Worm (Caenorhabditis elegans) whole organism, late embryonic: ENCODE results near the gene cec-7.

ENCODE experiments used
- C08G9.2 ChIP-seq: sonication (generic microtip); optimal IDR thresholded peaks from 2 replicates; lab custom pipeline; 2016; ENCODE audit warnings: mild to moderate bottlenecking, missing genetic modification characterization, moderate library complexity, missing compliant biosample characterization
- F13H6.1 ChIP-seq: sonication (generic microtip); optimal IDR thresholded peaks from 2 replicates; lab custom pipeline; 2016; ENCODE audit warnings: missing genetic modification characterization, missing compliant biosample characterization
- K02D7.2 ChIP-seq: sonication (generic microtip); optimal IDR thresholded peaks from 2 replicates; lab custom pipeline; 2017; ENCODE audit warnings: mild to moderate bottlenecking, missing genetic modification characterization, missing compliant biosample characterization
- T23F11.4 ChIP-seq: fragments of 200-800 bp; sonication (Bioruptor generic); optimal IDR thresholded peaks from 2 replicates; lab custom pipeline; 2018; ENCODE audit warnings: mild to moderate bottlenecking, missing genetic modification characterization, missing compliant biosample characterization
- ama-1 ChIP-seq: fragments of 150-350 bp; optimal IDR thresholded peaks from 2 replicates; lab custom pipeline; 2014
- ceh-2 ChIP-seq: sonication (generic microtip); optimal IDR thresholded peaks from 2 replicates; lab custom pipeline; 2016; ENCODE audit warnings: missing genotype, missing genetic modification characterization, missing compliant biosample characterization
- ceh-22 ChIP-seq: sonication (generic microtip); optimal IDR thresholded peaks from 2 replicates; lab custom pipeline; 2017; ENCODE audit warnings: missing biosample characterization, missing genetic modification characterization
- ceh-30 ChIP-seq: fragments of 150-350 bp; optimal IDR thresholded peaks from 2 replicates; lab custom pipeline; 2014; ENCODE audit warnings: missing biosample characterization, missing genetic modification characterization
- ceh-6 ChIP-seq: fragments of 200-800 bp; sonication (Bioruptor generic); optimal IDR thresholded peaks from 2 replicates; lab custom pipeline; 2018; ENCODE audit warnings: mild to moderate bottlenecking, missing genetic modification characterization, missing compliant biosample characterization
- che-1 ChIP-seq: sonication (generic microtip); optimal IDR thresholded peaks from 2 replicates; lab custom pipeline; 2016; ENCODE audit warnings: mild to moderate bottlenecking, missing genetic modification characterization, missing compliant biosample characterization
- dmd-4 ChIP-seq: sonication (generic microtip); optimal IDR thresholded peaks from 2 replicates; lab custom pipeline; 2016; ENCODE audit warnings: borderline replicate concordance, missing genetic modification characterization, missing compliant biosample characterization
- dve-1 ChIP-seq: sonication (generic microtip); optimal IDR thresholded peaks from 2 replicates; lab custom pipeline; 2017; ENCODE audit warnings: antibody characterized with exemption, mild to moderate bottlenecking, missing genetic modification characterization, missing compliant biosample characterization
- elt-2 ChIP-seq: sonication (generic microtip); optimal IDR thresholded peaks from 2 replicates; lab custom pipeline; 2016; ENCODE audit warnings: missing genetic modification reagents, missing genetic modification characterization, missing compliant biosample characterization
- ets-4 ChIP-seq: sonication (generic microtip); optimal IDR thresholded peaks from 2 replicates; lab custom pipeline; 2016; ENCODE audit warnings: missing genetic modification characterization, missing compliant biosample characterization
- eyg-1 ChIP-seq: sonication (generic microtip); optimal IDR thresholded peaks from 2 replicates; lab custom pipeline; 2016; ENCODE audit warnings: missing genotype, missing genetic modification characterization, missing compliant biosample characterization
- fax-1 ChIP-seq: sonication (generic microtip); optimal IDR thresholded peaks from 2 replicates; lab custom pipeline; 2016; ENCODE audit warnings: missing genotype, missing genetic modification characterization, missing compliant biosample characterization
- fkh-6 ChIP-seq: sonication (generic microtip); optimal IDR thresholded peaks from 2 replicates; lab custom pipeline; 2016; ENCODE audit warnings: missing genetic modification characterization, missing compliant biosample characterization
- gmeb-2 ChIP-seq: sonication (generic microtip); optimal IDR thresholded peaks from 2 replicates; lab custom pipeline; 2016; ENCODE audit warnings: missing genetic modification characterization, inconsistent platforms, missing compliant biosample characterization
- hlh-13 ChIP-seq: fragments of 200-800 bp; sonication (Bioruptor generic); optimal IDR thresholded peaks from 2 replicates; lab custom pipeline; 2018; ENCODE audit warnings: mild to moderate bottlenecking, missing genetic modification characterization, missing compliant biosample characterization
- hlh-30 ChIP-seq: sonication (generic microtip); optimal IDR thresholded peaks from 2 replicates; lab custom pipeline; 2017; ENCODE audit warnings: antibody characterized with exemption, missing genetic modification characterization, missing compliant biosample characterization; ENCODE audit not compliant: insufficient read depth
- hlh-6 ChIP-seq: sonication (generic microtip); optimal IDR thresholded peaks from 2 replicates; lab custom pipeline; 2016; ENCODE audit warnings: missing genotype, missing genetic modification characterization, missing compliant biosample characterization
- lim-6 ChIP-seq: sonication (generic microtip); optimal IDR thresholded peaks from 2 replicates; lab custom pipeline; 2016; ENCODE audit warnings: missing genetic modification characterization, missing compliant biosample characterization
- nfya-1 ChIP-seq: sonication (generic microtip); optimal IDR thresholded peaks from 2 replicates; lab custom pipeline; 2017; ENCODE audit warnings: missing genetic modification characterization, mild to moderate bottlenecking, missing compliant biosample characterization, antibody characterized with exemption, moderate library complexity
- nhr-11 ChIP-seq: fragments of 150-350 bp; optimal IDR thresholded peaks from 2 replicates; lab custom pipeline; 2014; ENCODE audit warnings: missing biosample characterization, missing genetic modification characterization
- pag-3 ChIP-seq: sonication (generic microtip); optimal IDR thresholded peaks from 2 replicates; lab custom pipeline; 2016; ENCODE audit warnings: missing compliant biosample characterization, missing genetic modification characterization, borderline replicate concordance
- pat-9 ChIP-seq: fragments of 200-800 bp; sonication (Bioruptor generic); optimal IDR thresholded peaks from 2 replicates; lab custom pipeline; 2018; ENCODE audit warnings: mild to moderate bottlenecking, missing genetic modification characterization, moderate library complexity, missing compliant biosample characterization
- pax-1 ChIP-seq: fragments of 150-350 bp; optimal IDR thresholded peaks from 2 replicates; lab custom pipeline; 2014; ENCODE audit warnings: missing biosample characterization, missing genetic modification characterization
- pha-2 ChIP-seq: sonication (generic microtip); optimal IDR thresholded peaks from 2 replicates; lab custom pipeline; 2017; ENCODE audit warnings: mild to moderate bottlenecking, missing genetic modification characterization, missing compliant biosample characterization
- pqm-1 ChIP-seq: sonication (generic microtip); optimal IDR thresholded peaks from 2 replicates; lab custom pipeline; 2016; ENCODE audit warnings: missing genetic modification characterization, missing compliant biosample characterization
- pros-1 ChIP-seq: fragments of 150-350 bp; optimal IDR thresholded peaks from 2 replicates; lab custom pipeline; 2014; ENCODE audit warnings: missing biosample characterization, missing genetic modification reagents, missing genetic modification characterization
- sdc-2 ChIP-seq: sonication (generic microtip); optimal IDR thresholded peaks from 2 replicates; lab custom pipeline; 2016; ENCODE audit warnings: missing genotype, missing genetic modification characterization, missing compliant biosample characterization
- sox-2 ChIP-seq: fragments of 200-800 bp; sonication (Bioruptor generic); IDR thresholded peaks from 2 replicates; pipeline ENCODE4 v1.3.6; 2022; ENCODE audit warnings: missing genetic modification reagents, missing genetic modification characterization, missing compliant biosample characterization
- sox-4 ChIP-seq: sonication (generic microtip); optimal IDR thresholded peaks from 2 replicates; lab custom pipeline; 2017; ENCODE audit warnings: mild to moderate bottlenecking, missing genetic modification characterization, inconsistent platforms, missing compliant biosample characterization
- tbx-2 ChIP-seq: sonication (generic microtip); optimal IDR thresholded peaks from 2 replicates; lab custom pipeline; 2016; ENCODE audit warnings: missing genetic modification characterization, missing compliant biosample characterization
- ttx-3 ChIP-seq: sonication (generic microtip); optimal IDR thresholded peaks from 2 replicates; lab custom pipeline; 2016; ENCODE audit warnings: missing genetic modification reagents, missing genetic modification characterization, missing compliant biosample characterization
- unc-42 ChIP-seq: sonication (generic microtip); optimal IDR thresholded peaks from 2 replicates; lab custom pipeline; 2016; ENCODE audit warnings: missing genotype, missing genetic modification characterization, missing compliant biosample characterization
- unc-55 ChIP-seq: sonication (generic microtip); optimal IDR thresholded peaks from 2 replicates; lab custom pipeline; 2017; ENCODE audit warnings: missing biosample characterization, missing genetic modification reagents, missing genetic modification characterization
- zip-5 ChIP-seq: sonication (generic microtip); optimal IDR thresholded peaks from 2 replicates; lab custom pipeline; 2016; ENCODE audit warnings: missing genetic modification characterization, missing compliant biosample characterization

The cec-7 gene

DNA sequence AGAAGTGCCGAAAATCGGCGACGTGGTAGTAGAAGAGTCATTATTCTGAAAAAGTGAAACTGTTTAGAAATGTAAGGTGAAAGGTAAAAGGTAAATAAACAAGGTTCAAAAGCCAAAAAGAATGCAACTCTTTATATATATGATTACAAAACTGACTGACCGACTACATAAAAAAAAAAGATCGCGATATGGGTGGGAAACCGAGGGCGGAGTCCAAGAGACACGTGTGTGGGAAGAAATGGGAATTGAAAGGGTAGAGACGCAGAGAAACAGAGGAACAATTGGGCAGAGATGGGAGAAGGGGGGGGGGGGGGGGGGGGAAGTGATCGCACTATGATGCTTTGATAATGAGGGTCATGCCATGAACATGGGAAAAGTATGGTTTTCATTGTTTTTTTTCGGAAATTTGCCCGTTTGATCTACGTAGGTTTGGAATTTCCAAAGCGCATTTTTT is 38.4 kb downstream of the cec-7 start, which contains the start of gene Y37D8A.4:
Gene Y37D8A.4, minus strand, starts transcription at position 51 of the 454 bp plus-strand sequence.
- TF ChIP-seq sdc-2 (tag; lab: Kevin White, UChicago): no peak
- no peak for TF ChIP-seq dmd-4 (tag; lab: Kevin White, UChicago)
- TF ChIP-seq elt-2 (tag; lab: Kevin White, UChicago): peak; percentile 2
- TF ChIP-seq tbx-2 (tag; lab: Kevin White, UChicago): no peak
- peak; percentile 0 for TF ChIP-seq T23F11.4 (GFP tag; lab: Kevin White, UChicago)
- TF ChIP-seq ama-1 (lab: Kevin White, UChicago): no peak
- no peak for TF ChIP-seq nhr-11 (tag; lab: Kevin White, UChicago)
- TF ChIP-seq pax-1 (tag; lab: Kevin White, UChicago): no peak
- TF ChIP-seq pros-1 (tag; lab: Kevin White, UChicago): no peak
- TF ChIP-seq ttx-3 (tag; lab: Kevin White, UChicago): no peak

DNA sequence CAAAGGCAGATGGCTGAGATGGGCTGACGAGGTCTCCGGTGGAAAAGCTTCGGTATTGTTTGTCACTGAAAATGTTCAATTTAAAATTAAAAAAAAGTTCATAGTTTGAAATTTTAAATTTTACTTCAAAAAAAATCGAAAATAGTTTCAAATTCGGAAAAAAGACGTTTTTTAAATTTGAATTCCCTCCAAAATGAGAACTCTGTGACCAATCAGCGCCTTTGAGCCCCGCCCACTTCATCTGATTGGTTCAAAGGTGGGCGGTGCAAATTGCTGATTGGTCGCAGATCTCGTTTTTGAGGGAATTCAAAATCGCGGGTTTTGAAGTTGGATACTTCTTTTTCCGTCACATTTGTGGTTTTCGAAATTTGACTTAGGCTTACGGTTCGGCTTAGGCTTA is 39.1 kb downstream of the cec-7 start:
- TF ChIP-seq pag-3 (tag; lab: Kevin White, UChicago) (no peak), nfya-1 (peak; percentile 93), C08G9.2 (no peak)
- TF ChIP-seq, all 69 proteins: peak for 1

DNA sequence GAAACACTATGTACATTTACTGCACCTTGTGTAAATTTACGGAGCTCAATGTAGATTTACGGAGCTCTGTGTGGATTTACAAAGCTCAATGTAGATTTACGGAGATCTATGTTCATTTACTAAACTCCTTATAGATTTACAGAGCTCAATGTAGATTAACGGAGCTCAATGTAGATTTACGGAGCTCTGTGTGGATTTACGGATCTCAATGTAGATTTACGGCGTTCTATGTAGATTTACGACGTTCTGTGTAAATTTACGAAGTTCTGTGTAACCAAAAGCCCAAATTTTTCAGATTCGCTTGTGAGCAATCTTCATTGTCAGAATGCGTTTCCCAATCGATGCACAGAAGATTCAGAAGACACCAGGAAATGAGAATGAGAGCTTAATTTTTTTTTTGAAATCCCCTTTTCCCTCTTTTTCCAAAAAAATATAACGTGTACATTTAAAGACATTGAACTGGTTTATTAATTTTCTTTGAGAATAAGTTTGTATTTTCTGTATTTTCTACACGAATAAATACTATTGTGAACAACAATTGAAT is 40.6 kb downstream of the cec-7 start:
- no peak for TF ChIP-seq ceh-6 (GFP tag; lab: Kevin White, UChicago)
- TF ChIP-seq che-1 (tag; lab: Kevin White, UChicago): no peak
- TF ChIP-seq dve-1 (tag; lab: Kevin White, UChicago): peak; percentile 82

DNA sequence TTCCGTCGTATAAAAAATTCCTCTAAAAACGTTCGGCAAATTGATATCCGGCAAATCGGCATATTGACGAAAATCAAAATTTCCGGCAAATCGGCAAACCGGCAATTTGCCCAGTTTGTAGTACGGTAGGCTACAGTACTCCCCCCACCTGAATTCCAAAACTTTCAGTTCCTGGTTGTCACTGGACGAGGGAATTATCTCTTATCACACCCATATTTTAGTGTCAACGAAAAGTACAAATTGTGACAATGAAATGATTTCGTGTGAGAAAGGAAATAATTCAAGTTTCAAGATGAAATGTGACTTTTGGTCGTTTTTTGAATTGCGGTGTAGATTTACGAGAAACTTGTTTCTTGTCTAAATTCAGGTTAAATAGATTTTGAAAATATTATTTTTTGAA is 44.3 kb downstream of the cec-7 start:
- TF ChIP-seq pat-9 (tag; lab: Kevin White, UChicago): no peak
- no peak for TF ChIP-seq lim-6 (tag; lab: Kevin White, UChicago)
- TF ChIP-seq sdc-2 (tag; lab: Kevin White, UChicago): no peak
- TF ChIP-seq ceh-2: no peak
- TF ChIP-seq ceh-30: no peak
- no peak for TF ChIP-seq gmeb-2 (tag; lab: Kevin White, UChicago)
- TF ChIP-seq pha-2 (tag; lab: Kevin White, UChicago): no peak
- TF ChIP-seq pqm-1: no peak
- no peak for TF ChIP-seq ceh-22
- no peak for TF ChIP-seq elt-2 (tag; lab: Kevin White, UChicago)
- TF ChIP-seq ets-4 (tag; lab: Kevin White, UChicago): no peak
- no peak for TF ChIP-seq fax-1 (tag; lab: Kevin White, UChicago)
- TF ChIP-seq tbx-2 (tag; lab: Kevin White, UChicago): no peak
- TF ChIP-seq fkh-6 (tag; lab: Kevin White, UChicago): no peak
- TF ChIP-seq hlh-6 (tag; lab: Kevin White, UChicago): no peak
- no peak for TF ChIP-seq sox-2 (GFP tag; lab: Robert Waterston, UW)
- TF ChIP-seq hlh-13 (GFP tag; lab: Kevin White, UChicago): no peak

DNA sequence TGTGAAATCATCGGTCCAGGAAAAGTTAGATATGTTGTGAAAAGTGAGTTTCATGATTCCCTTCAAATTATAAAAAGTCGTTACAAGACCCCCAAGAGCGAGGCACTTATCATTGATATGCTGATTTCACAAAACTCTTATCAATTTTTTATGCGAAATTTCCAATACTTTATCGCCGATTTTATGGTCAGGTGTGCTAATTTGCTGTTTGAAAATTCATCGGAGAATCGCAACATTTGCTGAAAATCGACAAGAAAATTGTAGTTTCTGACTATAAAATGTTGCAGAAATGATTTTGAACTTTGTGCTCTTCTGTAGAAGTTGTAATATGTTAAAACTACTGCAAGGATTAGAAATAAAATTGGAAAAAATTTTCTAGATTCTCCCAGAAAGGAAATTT is 45.7 kb downstream of the cec-7 start:
- TF ChIP-seq ama-1 (lab: Kevin White, UChicago) (no peak), ceh-30 (no peak)

DNA sequence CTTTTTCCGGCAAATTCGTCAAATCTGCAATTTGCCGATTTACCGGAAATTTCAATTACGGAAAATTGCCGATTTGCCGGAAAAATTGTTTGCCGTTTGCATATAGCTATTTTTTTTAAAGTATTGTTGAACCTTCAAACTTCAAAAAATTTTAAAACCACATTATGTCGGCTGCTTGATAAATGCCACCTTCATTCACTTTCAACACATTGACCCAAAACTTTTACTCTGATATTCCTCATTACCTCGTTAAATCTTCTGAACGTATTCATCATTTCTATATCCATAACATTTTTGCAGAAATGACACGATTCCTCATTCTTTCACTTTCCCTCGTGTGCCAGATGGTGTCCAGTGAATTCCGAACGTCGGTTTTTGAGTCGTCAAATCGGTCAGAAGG is 48.3 kb downstream of the cec-7 start, which contains the start of gene Y37D8A.3:
Gene Y37D8A.3, plus strand, starts transcription at position 301 of the 400 bp plus-strand sequence.
- no peak for TF ChIP-seq eyg-1
- TF ChIP-seq hlh-30 (tag; lab: Kevin White, UChicago): no peak
- TF ChIP-seq zip-5 (tag; lab: Kevin White, UChicago): no peak
- no peak for TF ChIP-seq K02D7.2 (tag; lab: Kevin White, UChicago)
- TF ChIP-seq sox-4: no peak
- no peak for TF ChIP-seq nfya-1
- TF ChIP-seq unc-42 (tag; lab: Kevin White, UChicago): no peak
- no peak for TF ChIP-seq F13H6.1 (tag; lab: Kevin White, UChicago)
- no peak for TF ChIP-seq unc-55 (GFP tag; lab: Kevin White, UChicago)
- no peak for TF ChIP-seq pag-3 (tag; lab: Kevin White, UChicago)
- no peak for TF ChIP-seq fkh-6 (tag; lab: Kevin White, UChicago)
